Fruit fly (Drosophila melanogaster): Measurements from ENCODE around the gene CG15395.

Gene CG15395

dm6 chr2L:2619887-2620286, 10.1 kb downstream of the CG15395 start, which contains the start of gene CG43403:
Gene CG43403, plus strand, starts transcription at chr2L:2620187.
- TF ChIP-seq Dll (optimal IDR thresholded peaks at IDR 0.05): no peak
- TF ChIP-seq CG8478 (optimal IDR thresholded peaks at IDR 0.05): no peak
- TF ChIP-seq psq (optimal IDR thresholded peaks at IDR 0.05): no peak
- TF ChIP-seq pan (optimal IDR thresholded peaks at IDR 0.05): no peak
- no peak for TF ChIP-seq EcR (GFP tag; optimal IDR thresholded peaks at IDR 0.05)
- TF ChIP-seq usp (GFP tag; optimal IDR thresholded peaks at IDR 0.05): no peak

dm6 chr2L:2623947-2624346, 14.2 kb downstream of the CG15395 start:
- TF ChIP-seq psq (optimal IDR thresholded peaks at IDR 0.05) (no peak), pan (optimal IDR thresholded peaks at IDR 0.05) (no peak), Dll (optimal IDR thresholded peaks at IDR 0.05) (no peak), CG8478 (optimal IDR thresholded peaks at IDR 0.05) (no peak), EcR (GFP tag; optimal IDR thresholded peaks at IDR 0.05) (no peak), usp (GFP tag; optimal IDR thresholded peaks at IDR 0.05) (no peak)

- TF ChIP-seq EcR (GFP tag; optimal IDR thresholded peaks at IDR 0.05): no peak
- TF ChIP-seq Dll (optimal IDR thresholded peaks at IDR 0.05): no peak
- no peak for TF ChIP-seq CG8478 (optimal IDR thresholded peaks at IDR 0.05)
- TF ChIP-seq psq (optimal IDR thresholded peaks at IDR 0.05): no peak
- TF ChIP-seq pan (optimal IDR thresholded peaks at IDR 0.05): no peak
- TF ChIP-seq usp (GFP tag; optimal IDR thresholded peaks at IDR 0.05): no peak
These were observed 17.7 kb downstream of the CG15395 start for dm6 chr2L:2627507-2627906.

dm6 chr2L:2628760-2629159, 19.0 kb downstream of the CG15395 start:
- no peak for TF ChIP-seq psq (optimal IDR thresholded peaks at IDR 0.05)
- TF ChIP-seq usp (GFP tag; optimal IDR thresholded peaks at IDR 0.05): no peak
- no peak for TF ChIP-seq EcR (GFP tag; optimal IDR thresholded peaks at IDR 0.05)

dm6 chr2L:2636326-2637001, 26.7 kb downstream of the CG15395 start:
- TF ChIP-seq EcR (GFP tag; optimal IDR thresholded peaks at IDR 0.05) (no peak), psq (optimal IDR thresholded peaks at IDR 0.05) (no peak), CG8478 (optimal IDR thresholded peaks at IDR 0.05) (no peak), pan (optimal IDR thresholded peaks at IDR 0.05) (no peak), usp (GFP tag; optimal IDR thresholded peaks at IDR 0.05) (no peak), Dll (optimal IDR thresholded peaks at IDR 0.05) (no peak)

dm6 chr2L:2637002-2637377, 27.2 kb downstream of the CG15395 start:
- no peak for TF ChIP-seq Dll (optimal IDR thresholded peaks at IDR 0.05)
- no peak for TF ChIP-seq CG8478 (optimal IDR thresholded peaks at IDR 0.05)
- no peak for TF ChIP-seq EcR (GFP tag; optimal IDR thresholded peaks at IDR 0.05)
- TF ChIP-seq pan (optimal IDR thresholded peaks at IDR 0.05): no peak
- no peak for TF ChIP-seq usp (GFP tag; optimal IDR thresholded peaks at IDR 0.05)
- no peak for TF ChIP-seq psq (optimal IDR thresholded peaks at IDR 0.05)

dm6 chr2L:2647620-2648019, 37.8 kb downstream of the CG15395 start, which contains the start of the genes CG9962 and CG43851:
Gene CG9962, minus strand, starts transcription at chr2L:2647720.
Gene CG43851, plus strand, starts transcription at chr2L:2647886.
- TF ChIP-seq CG8478 (optimal IDR thresholded peaks at IDR 0.05): no peak
- no peak for TF ChIP-seq usp (GFP tag; optimal IDR thresholded peaks at IDR 0.05)
- no peak for TF ChIP-seq Dll (optimal IDR thresholded peaks at IDR 0.05)
- no peak for TF ChIP-seq psq (optimal IDR thresholded peaks at IDR 0.05)
- TF ChIP-seq EcR (GFP tag; optimal IDR thresholded peaks at IDR 0.05): no peak
- TF ChIP-seq pan (optimal IDR thresholded peaks at IDR 0.05): no peak

- TF ChIP-seq CG8478 (optimal IDR thresholded peaks at IDR 0.05) (no peak), usp (GFP tag; optimal IDR thresholded peaks at IDR 0.05) (no peak), pan (optimal IDR thresholded peaks at IDR 0.05) (no peak), Dll (optimal IDR thresholded peaks at IDR 0.05) (no peak), psq (optimal IDR thresholded peaks at IDR 0.05) (no peak), EcR (GFP tag; optimal IDR thresholded peaks at IDR 0.05) (no peak)
These were observed 42.5 kb downstream of the CG15395 start, which contains the start of gene CG33125 for dm6 chr2L:2652314-2652713. Gene CG33125, minus strand, starts transcription at chr2L:2652414.

dm6 chr2L:2652746-2653145, 43.0 kb downstream of the CG15395 start, which contains the start of gene Prosbeta4R1:
Gene Prosbeta4R1, plus strand, starts transcription at chr2L:2653046.
- no peak for TF ChIP-seq Dll (optimal IDR thresholded peaks at IDR 0.05)
- TF ChIP-seq usp (GFP tag; optimal IDR thresholded peaks at IDR 0.05): no peak
- TF ChIP-seq psq (optimal IDR thresholded peaks at IDR 0.05): no peak
- TF ChIP-seq EcR (GFP tag; optimal IDR thresholded peaks at IDR 0.05): no peak
- TF ChIP-seq CG8478 (optimal IDR thresholded peaks at IDR 0.05): no peak
- no peak for TF ChIP-seq pan (optimal IDR thresholded peaks at IDR 0.05)

- TF ChIP-seq pan (optimal IDR thresholded peaks at IDR 0.05) (no peak), CG8478 (optimal IDR thresholded peaks at IDR 0.05) (no peak), EcR (GFP tag; optimal IDR thresholded peaks at IDR 0.05) (no peak), Dll (optimal IDR thresholded peaks at IDR 0.05) (no peak), usp (GFP tag; optimal IDR thresholded peaks at IDR 0.05) (no peak), psq (optimal IDR thresholded peaks at IDR 0.05) (no peak)
These were observed 44.0 kb downstream of the CG15395 start, which contains the start of gene Or23a for dm6 chr2L:2653749-2654148. Gene Or23a, plus strand, starts transcription at chr2L:2654049.

- TF ChIP-seq Dll (optimal IDR thresholded peaks at IDR 0.05) (no peak), EcR (GFP tag; optimal IDR thresholded peaks at IDR 0.05) (no peak), psq (optimal IDR thresholded peaks at IDR 0.05) (no peak), pan (optimal IDR thresholded peaks at IDR 0.05) (no peak), CG8478 (optimal IDR thresholded peaks at IDR 0.05) (no peak), usp (GFP tag; optimal IDR thresholded peaks at IDR 0.05) (no peak)
These were observed 45.3 kb downstream of the CG15395 start, which contains the start of gene Prosbeta4R2 for dm6 chr2L:2655094-2655493. Gene Prosbeta4R2, plus strand, starts transcription at chr2L:2655394.
